Fruit fly (Drosophila melanogaster): Measurements from ENCODE around the gene Atpalpha.
A peak's percentile ranks its signal among the peaks of the same experiment; 100 is the strongest.

The Atpalpha gene

dm6 chr3R:21001123-21001522 is 52.6 kb downstream of the Atpalpha start:
- peak; percentile 17 for TF ChIP-seq cic (GFP tag; optimal IDR thresholded peaks at IDR 0.05)
- TF ChIP-seq CG11617 (GFP tag; optimal IDR thresholded peaks at IDR 0.05): peak; percentile 2
- TF ChIP-seq ovo (GFP tag; optimal IDR thresholded peaks at IDR 0.05): no peak
- no peak for TF ChIP-seq Mnt (GFP tag; optimal IDR thresholded peaks at IDR 0.05)
- peak; percentile 4 for TF ChIP-seq Crg-1 (GFP tag; optimal IDR thresholded peaks at IDR 0.05)
- TF ChIP-seq cnc (optimal IDR thresholded peaks at IDR 0.05): no peak
- peak; percentile 78 for TF ChIP-seq kay (GFP tag; ENCODE audit: borderline replicate concordance)
- TF ChIP-seq CG14711 (tag; optimal IDR thresholded peaks at IDR 0.05): no peak

dm6 chr3R:21006967-21007366 is 58.5 kb downstream of the Atpalpha start, which contains the start of gene Alp5:
Gene Alp5, minus strand, starts transcription at chr3R:21006990.
- TF ChIP-seq Crg-1 (GFP tag; optimal IDR thresholded peaks at IDR 0.05) (no peak), CG33017 (tag; optimal IDR thresholded peaks at IDR 0.05) (no peak), bab1 (GFP tag; optimal IDR thresholded peaks at IDR 0.05) (no peak), toe (GFP tag; optimal IDR thresholded peaks at IDR 0.05) (no peak), CG7101 (tag; optimal IDR thresholded peaks at IDR 0.05) (no peak), CG11617 (GFP tag; optimal IDR thresholded peaks at IDR 0.05) (no peak), Mnt (GFP tag; optimal IDR thresholded peaks at IDR 0.05) (no peak), ovo (GFP tag; optimal IDR thresholded peaks at IDR 0.05) (no peak), tj (GFP tag; optimal IDR thresholded peaks at IDR 0.05) (no peak), Hr96 (GFP tag; optimal IDR thresholded peaks at IDR 0.05) (no peak), kay (GFP tag; ENCODE audit: borderline replicate concordance) (no peak), CG7045 (GFP tag; optimal IDR thresholded peaks at IDR 0.05) (no peak), CG1620 (GFP tag; optimal IDR thresholded peaks at IDR 0.05) (no peak)

- no peak for TF ChIP-seq Clk (GFP tag; optimal IDR thresholded peaks at IDR 0.05)
- no peak for TF ChIP-seq CG33017 (tag; optimal IDR thresholded peaks at IDR 0.05)
- TF ChIP-seq CG7045 (GFP tag; optimal IDR thresholded peaks at IDR 0.05): no peak
- no peak for TF ChIP-seq Mnt (GFP tag; optimal IDR thresholded peaks at IDR 0.05)
- no peak for TF ChIP-seq CG7101 (tag; optimal IDR thresholded peaks at IDR 0.05)
- no peak for TF ChIP-seq CG12768 (GFP tag; optimal IDR thresholded peaks at IDR 0.05)
- no peak for TF ChIP-seq Crg-1 (GFP tag; optimal IDR thresholded peaks at IDR 0.05)
- TF ChIP-seq CG11617 (GFP tag; optimal IDR thresholded peaks at IDR 0.05): no peak
- no peak for TF ChIP-seq pad (GFP tag; optimal IDR thresholded peaks at IDR 0.05)
- no peak for TF ChIP-seq CG1620 (GFP tag; optimal IDR thresholded peaks at IDR 0.05)
- TF ChIP-seq cic (GFP tag; optimal IDR thresholded peaks at IDR 0.05): no peak
- TF ChIP-seq tj (GFP tag; optimal IDR thresholded peaks at IDR 0.05): no peak
- no peak for TF ChIP-seq CG5204 (GFP tag; optimal IDR thresholded peaks at IDR 0.05)
- TF ChIP-seq cnc (optimal IDR thresholded peaks at IDR 0.05): no peak
- no peak for TF ChIP-seq toe (GFP tag; optimal IDR thresholded peaks at IDR 0.05)
These were observed 65.3 kb downstream of the Atpalpha start for dm6 chr3R:21013780-21014179.

- no peak for TF ChIP-seq Crg-1 (GFP tag; optimal IDR thresholded peaks at IDR 0.05)
- TF ChIP-seq CG11617 (GFP tag; optimal IDR thresholded peaks at IDR 0.05): peak; percentile 28
- peak; percentile 35 for TF ChIP-seq CG12768 (GFP tag; optimal IDR thresholded peaks at IDR 0.05)
- no peak for TF ChIP-seq Clk (GFP tag; optimal IDR thresholded peaks at IDR 0.05)
- no peak for TF ChIP-seq CG14711 (tag; optimal IDR thresholded peaks at IDR 0.05)
- TF ChIP-seq Hr96 (GFP tag; optimal IDR thresholded peaks at IDR 0.05): no peak
- no peak for TF ChIP-seq CG33017 (tag; optimal IDR thresholded peaks at IDR 0.05)
- TF ChIP-seq pad (GFP tag; optimal IDR thresholded peaks at IDR 0.05): no peak
- no peak for TF ChIP-seq cnc (optimal IDR thresholded peaks at IDR 0.05)
- TF ChIP-seq CG5204 (GFP tag; optimal IDR thresholded peaks at IDR 0.05): no peak
- peak; percentile 49 for TF ChIP-seq Mnt (GFP tag; optimal IDR thresholded peaks at IDR 0.05)
- no peak for TF ChIP-seq bab1 (GFP tag; optimal IDR thresholded peaks at IDR 0.05)
- TF ChIP-seq CG1620 (GFP tag; optimal IDR thresholded peaks at IDR 0.05): peak; percentile 0
- no peak for TF ChIP-seq CG7101 (tag; optimal IDR thresholded peaks at IDR 0.05)
- no peak for TF ChIP-seq tj (GFP tag; optimal IDR thresholded peaks at IDR 0.05)
- peak; percentile 7 for TF ChIP-seq CG7045 (GFP tag; optimal IDR thresholded peaks at IDR 0.05)
- peak; percentile 79 for TF ChIP-seq cic (GFP tag; optimal IDR thresholded peaks at IDR 0.05)
- no peak for TF ChIP-seq toe (GFP tag; optimal IDR thresholded peaks at IDR 0.05)
- TF ChIP-seq kay (GFP tag; ENCODE audit: borderline replicate concordance): peak; percentile 86
- peak; percentile 17 for TF ChIP-seq ovo (GFP tag; optimal IDR thresholded peaks at IDR 0.05)
These were observed 67.1 kb downstream of the Atpalpha start, which contains the start of gene CG5697 for dm6 chr3R:21015636-21016035. Gene CG5697, plus strand, starts transcription at chr3R:21015949.

- TF ChIP-seq pad (GFP tag; optimal IDR thresholded peaks at IDR 0.05) (peak; percentile 57), ovo (GFP tag; optimal IDR thresholded peaks at IDR 0.05) (no peak), cic (GFP tag; optimal IDR thresholded peaks at IDR 0.05) (no peak), kay (GFP tag; ENCODE audit: borderline replicate concordance) (peak; percentile 77), CG5204 (GFP tag; optimal IDR thresholded peaks at IDR 0.05) (peak; percentile 10), toe (GFP tag; optimal IDR thresholded peaks at IDR 0.05) (peak; percentile 57), CG11617 (GFP tag; optimal IDR thresholded peaks at IDR 0.05) (no peak), Clk (GFP tag; optimal IDR thresholded peaks at IDR 0.05) (no peak), tj (GFP tag; optimal IDR thresholded peaks at IDR 0.05) (no peak), CG7101 (tag; optimal IDR thresholded peaks at IDR 0.05) (peak; percentile 36), cnc (optimal IDR thresholded peaks at IDR 0.05) (no peak), CG1620 (GFP tag; optimal IDR thresholded peaks at IDR 0.05) (peak; percentile 2), CG14711 (tag; optimal IDR thresholded peaks at IDR 0.05) (peak; percentile 43), CG12768 (GFP tag; optimal IDR thresholded peaks at IDR 0.05) (peak; percentile 32), CG7045 (GFP tag; optimal IDR thresholded peaks at IDR 0.05) (peak; percentile 37), CG33017 (tag; optimal IDR thresholded peaks at IDR 0.05) (no peak), Hr96 (GFP tag; optimal IDR thresholded peaks at IDR 0.05) (peak; percentile 46), bab1 (GFP tag; optimal IDR thresholded peaks at IDR 0.05) (peak; percentile 48), Crg-1 (GFP tag; optimal IDR thresholded peaks at IDR 0.05) (peak; percentile 26), Mnt (GFP tag; optimal IDR thresholded peaks at IDR 0.05) (no peak)
These were observed 69.1 kb downstream of the Atpalpha start, which contains the start of gene Rlip for dm6 chr3R:21017464-21018080. Gene Rlip, plus strand, starts transcription at chr3R:21017684.
